Worm (Caenorhabditis elegans): ENCODE measurements around the gene str-35.
"Not testable (repeated sequence)": the region's sequence is repeated elsewhere in the genome, so short reads cannot be mapped to it uniquely, and the experiment has no call there.

Gene str-35

DNA sequence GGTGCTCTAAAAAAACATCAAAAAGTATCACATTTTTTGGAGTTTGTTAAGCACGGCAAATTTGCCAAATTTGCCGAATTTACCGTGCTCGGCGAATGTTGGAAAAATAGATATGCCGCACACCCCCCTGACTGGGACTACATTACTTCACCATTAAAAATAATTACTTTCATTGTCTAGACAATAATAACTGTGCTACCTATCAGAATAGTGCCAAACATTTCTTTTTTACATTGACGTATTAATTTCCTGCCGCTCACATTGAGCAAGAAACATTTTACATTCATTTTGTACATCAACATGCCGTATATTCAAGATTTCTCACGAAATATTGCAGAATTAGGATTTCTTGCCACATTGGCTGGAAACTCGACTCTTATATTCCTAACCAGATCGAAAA lies at the start of gene str-35:
Gene str-35 (plus strand): TSS at position 301 of the 400 bp plus-strand sequence.
- not testable (repeated sequence) for TF ChIP-seq swsn-7, vab-15, sox-4 (tag; optimal IDR thresholded peaks at IDR 0.05)

DNA sequence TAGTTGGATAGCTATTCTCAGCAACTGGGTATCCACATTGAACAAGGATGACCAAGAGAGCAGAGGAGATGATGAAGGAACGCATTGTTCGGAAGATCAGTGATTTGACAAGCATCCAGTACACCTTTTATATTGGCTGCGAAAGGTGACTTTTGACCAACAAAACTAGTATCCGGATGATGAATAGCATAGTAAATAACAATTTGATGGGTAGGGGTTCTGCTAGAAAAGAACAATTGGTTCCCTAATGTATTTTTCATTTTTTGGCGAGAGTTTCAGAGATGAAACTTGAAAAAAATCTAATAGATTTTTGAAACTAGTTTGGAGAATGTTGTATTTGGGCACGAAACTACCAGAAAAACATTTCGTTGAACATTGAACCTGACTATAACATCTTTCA lies 46.4 kb upstream of the str-35 start, which contains the start of gene Y47D7A.11:
Gene Y47D7A.11 (minus strand): TSS at position 101 of the 400 bp plus-strand sequence.
- TF ChIP-seq snpc-4 (tag; optimal IDR thresholded peaks at IDR 0.05): no peak
- TF ChIP-seq rnt-1 (tag; optimal IDR thresholded peaks at IDR 0.05): no peak
- TF ChIP-seq dpl-1 (GFP tag; optimal IDR thresholded peaks at IDR 0.05): no peak
- TF ChIP-seq unc-30 (tag; optimal IDR thresholded peaks at IDR 0.05): no peak
- TF ChIP-seq nhr-76 (tag; optimal IDR thresholded peaks at IDR 0.05): no peak
- TF ChIP-seq skn-1 (tag; optimal IDR thresholded peaks at IDR 0.05): no peak
- TF ChIP-seq egl-27 (tag; optimal IDR thresholded peaks at IDR 0.05): no peak
- TF ChIP-seq elt-2 (tag; optimal IDR thresholded peaks at IDR 0.05): no peak
- no peak for TF ChIP-seq sox-4 (tag; optimal IDR thresholded peaks at IDR 0.05)
- TF ChIP-seq fkh-8 (tag; optimal IDR thresholded peaks at IDR 0.05): no peak
- TF ChIP-seq ces-1 (GFP tag; optimal IDR thresholded peaks at IDR 0.05): no peak
- TF ChIP-seq dsc-1 (tag; optimal IDR thresholded peaks at IDR 0.05): no peak
- TF ChIP-seq pax-3 (tag; optimal IDR thresholded peaks at IDR 0.05): no peak
- TF ChIP-seq tbx-2 (tag; optimal IDR thresholded peaks at IDR 0.05): no peak
- TF ChIP-seq ztf-11 (tag; optimal IDR thresholded peaks at IDR 0.05): no peak

DNA sequence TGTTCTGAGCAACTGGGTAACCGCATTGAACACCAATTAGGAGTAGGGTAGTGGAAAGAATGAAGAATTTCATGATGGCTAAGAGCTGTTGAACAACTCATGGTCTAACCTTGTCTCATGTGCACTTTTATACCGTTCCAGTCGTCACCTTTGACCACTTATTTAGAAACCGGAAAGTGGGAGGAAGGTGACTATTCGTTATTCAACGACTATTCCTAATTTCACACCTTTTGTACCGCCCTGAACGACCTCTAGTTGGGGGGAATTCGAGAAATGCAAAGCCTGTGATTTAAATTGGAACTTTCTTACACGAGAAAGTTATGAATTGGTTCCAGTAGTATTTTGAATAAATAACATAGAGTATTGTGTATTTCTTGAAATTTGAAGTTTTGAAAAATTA lies 45.1 kb upstream of the str-35 start, which contains the start of gene Y47D7A.12:
Gene Y47D7A.12 (minus strand): TSS at position 101 of the 400 bp plus-strand sequence.
- TF ChIP-seq nhr-47 (tag; optimal IDR thresholded peaks at IDR 0.05): no peak
- no peak for TF ChIP-seq grh-1 (GFP tag; IDR thresholded peaks at IDR 0.05)
- TF ChIP-seq ceh-8 (GFP tag; optimal IDR thresholded peaks at IDR 0.05): no peak
- no peak for TF ChIP-seq lsy-2 (tag; optimal IDR thresholded peaks at IDR 0.05)
- TF ChIP-seq nhr-90 (tag; optimal IDR thresholded peaks at IDR 0.05; ENCODE audit: poor library complexity): no peak
- TF ChIP-seq skn-1 (tag; optimal IDR thresholded peaks at IDR 0.05): no peak
- TF ChIP-seq nhr-77 (tag; optimal IDR thresholded peaks at IDR 0.05): no peak
- no peak for TF ChIP-seq xbp-1 (tag; optimal IDR thresholded peaks at IDR 0.05)
- no peak for TF ChIP-seq ztf-4 (tag; optimal IDR thresholded peaks at IDR 0.05)
- TF ChIP-seq nhr-12 (tag; optimal IDR thresholded peaks at IDR 0.05): no peak
- TF ChIP-seq ceh-63 (GFP tag; optimal IDR thresholded peaks at IDR 0.05): no peak
- no peak for TF ChIP-seq F16B12.6 (tag; optimal IDR thresholded peaks at IDR 0.05)
- TF ChIP-seq dpl-1 (GFP tag; optimal IDR thresholded peaks at IDR 0.05): no peak
- no peak for TF ChIP-seq vab-15 (tag; optimal IDR thresholded peaks at IDR 0.05)
- TF ChIP-seq ceh-90 (tag; optimal IDR thresholded peaks at IDR 0.05): no peak
- TF ChIP-seq pqm-1 (tag; optimal IDR thresholded peaks at IDR 0.05): no peak
- no peak for TF ChIP-seq C34B4.2 (tag; optimal IDR thresholded peaks at IDR 0.05)
- TF ChIP-seq fkh-10 (GFP tag; optimal IDR thresholded peaks at IDR 0.05): no peak
- no peak for TF ChIP-seq lin-13 (GFP tag; optimal IDR thresholded peaks at IDR 0.05)
- no peak for TF ChIP-seq nhr-76 (tag; optimal IDR thresholded peaks at IDR 0.05)

DNA sequence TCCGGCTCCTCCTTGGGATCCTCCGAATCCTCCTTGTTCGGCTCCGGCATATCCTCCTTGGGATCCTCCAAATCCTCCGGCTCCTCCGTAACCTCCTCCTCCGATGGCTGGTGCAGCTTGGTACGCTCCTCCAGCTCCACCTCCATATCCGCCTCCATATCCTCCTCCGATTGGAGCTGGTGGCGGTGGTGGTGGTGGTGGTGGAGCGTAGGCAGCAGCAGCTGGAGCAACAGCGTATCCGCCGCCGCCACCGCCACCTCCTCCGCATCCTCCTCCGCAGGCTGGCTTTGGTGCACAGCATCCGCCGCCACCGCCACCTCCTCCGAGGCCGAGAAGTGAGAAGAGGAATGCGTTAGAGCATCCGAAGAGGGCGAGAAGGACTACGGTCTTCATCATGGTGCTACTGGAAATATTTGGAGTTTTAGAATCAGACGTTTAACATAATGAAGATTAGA lies 41.8 kb upstream of the str-35 start, which contains the start of gene Y47D7A.15:
Gene Y47D7A.15 (minus strand): TSS at position 405 of the 455 bp plus-strand sequence.
- TF ChIP-seq unc-62 (GFP tag; optimal IDR thresholded peaks at IDR 0.05): no peak
- no peak for TF ChIP-seq nhr-12 (tag; optimal IDR thresholded peaks at IDR 0.05)
- TF ChIP-seq nhr-20 (tag; optimal IDR thresholded peaks at IDR 0.05): no peak
- TF ChIP-seq lin-14 (GFP tag; optimal IDR thresholded peaks at IDR 0.05): no peak
- TF ChIP-seq fkh-8 (tag; optimal IDR thresholded peaks at IDR 0.05): no peak
- TF ChIP-seq ceh-8 (GFP tag; optimal IDR thresholded peaks at IDR 0.05): peak; percentile 62
- no peak for TF ChIP-seq nhr-77 (tag; optimal IDR thresholded peaks at IDR 0.05)
